Fruit fly (Drosophila melanogaster) whole organism, embryonic: Measurements from ENCODE around the gene CG14131.

ENCODE experiments used
- ATbp ChIP-seq: fragments of 200-800 bp; sonication (Bioruptor generic); optimal IDR thresholded peaks from 2 replicates; lab custom pipeline; 2017; ENCODE audit warnings: missing biosample characterization, mild to moderate bottlenecking, missing genetic modification characterization, missing genetic modification reagents
- B-H1 ChIP-seq: fragments of 200-800 bp; sonication (Bioruptor generic); IDR thresholded peaks from 3 replicates; pipeline ENCODE4 v1.3.6; 2022; ENCODE audit warnings: missing biosample characterization, missing genetic modification characterization
- CG10147 ChIP-seq: fragments of 200-800 bp; sonication (Bioruptor generic); optimal IDR thresholded peaks from 2 replicates; lab custom pipeline; 2019; ENCODE audit warnings: missing biosample characterization, mild to moderate bottlenecking, missing genetic modification characterization, moderate library complexity
- CG12659 ChIP-seq: fragments of 200-800 bp; sonication (Bioruptor generic); optimal IDR thresholded peaks from 3 replicates; lab custom pipeline; 2017; ENCODE audit warnings: mild to moderate bottlenecking, missing biosample characterization, missing genetic modification reagents, missing genetic modification characterization
- CG12942 ChIP-seq: fragments of 200-800 bp; sonication (Bioruptor generic); optimal IDR thresholded peaks from 3 replicates; lab custom pipeline; 2016; ENCODE audit warnings: missing biosample characterization, missing genetic modification characterization
- CG15514 ChIP-seq: fragments of 200-800 bp; sonication (Bioruptor generic); optimal IDR thresholded peaks from 3 replicates; lab custom pipeline; 2017; ENCODE audit warnings: missing biosample characterization, missing genetic modification characterization, mild to moderate bottlenecking, moderate library complexity, missing genetic modification reagents
- CG1602 ChIP-seq: fragments of 200-800 bp; sonication (Bioruptor generic); optimal IDR thresholded peaks from 3 replicates; lab custom pipeline; 2016; ENCODE audit warnings: missing biosample characterization, missing genetic modification characterization
- CG1603 ChIP-seq: fragments of 200-800 bp; sonication (Bioruptor generic); optimal IDR thresholded peaks from 2 replicates; lab custom pipeline; 2019; ENCODE audit warnings: missing biosample characterization, mild to moderate bottlenecking, missing genetic modification characterization, moderate library complexity
- CG18262 ChIP-seq: fragments of 200-800 bp; optimal IDR thresholded peaks from 3 replicates; lab custom pipeline; 2019; ENCODE audit warnings: missing biosample characterization, mild to moderate bottlenecking, missing genetic modification characterization, moderate library complexity
- CG3065 ChIP-seq: fragments of 200-800 bp; sonication (Bioruptor generic); optimal IDR thresholded peaks from 2 replicates; lab custom pipeline; 2016; ENCODE audit warnings: missing biosample characterization, missing genetic modification characterization
- CG31224 ChIP-seq: fragments of 200-800 bp; sonication (Bioruptor generic); IDR thresholded peaks from 2 replicates; pipeline ENCODE4 v1.3.6; 2022; ENCODE audit warnings: missing biosample characterization, missing genetic modification characterization
- CG31388 ChIP-seq: fragments of 200-800 bp; sonication (Bioruptor generic); optimal IDR thresholded peaks from 2 replicates; lab custom pipeline; 2016; ENCODE audit warnings: missing biosample characterization, missing genetic modification characterization
- CG32772 ChIP-seq: fragments of 200-800 bp; sonication (Bioruptor generic); IDR thresholded peaks from 2 replicates; pipeline ENCODE4 v1.3.6; 2022; ENCODE audit warnings: missing biosample characterization, missing genetic modification characterization
- CG3726 ChIP-seq: fragments of 200-800 bp; sonication (Bioruptor generic); IDR thresholded peaks from 3 replicates; pipeline ENCODE4, ENCODE4 v1.3.6; 2022; ENCODE audit warnings: missing biosample characterization, missing genetic modification characterization
- CG4282 ChIP-seq: fragments of 200-800 bp; sonication (Bioruptor generic); optimal IDR thresholded peaks from 2 replicates; lab custom pipeline; 2016; ENCODE audit warnings: missing biosample characterization, missing genetic modification characterization
- CG4360 ChIP-seq: fragments of 200-800 bp; sonication (Bioruptor generic); IDR thresholded peaks from 2 replicates; pipeline ENCODE4 v1.3.6; 2022; ENCODE audit warnings: missing biosample characterization, missing genetic modification characterization
- CG6654 ChIP-seq: fragments of 200-800 bp; sonication (Bioruptor generic); optimal IDR thresholded peaks from 2 replicates; lab custom pipeline; 2017; ENCODE audit warnings: missing biosample characterization, mild to moderate bottlenecking, missing genetic modification characterization
- CG7357 ChIP-seq: fragments of 200-800 bp; sonication (Bioruptor generic); IDR thresholded peaks from 3 replicates; pipeline ENCODE4 v1.3.6; 2022; ENCODE audit warnings: missing biosample characterization, missing genetic modification characterization
- CG7556 ChIP-seq: fragments of 200-800 bp; sonication (Bioruptor generic); optimal IDR thresholded peaks from 2 replicates; lab custom pipeline; 2017; ENCODE audit warnings: missing biosample characterization, mild to moderate bottlenecking, missing genetic modification characterization
- CG7745 ChIP-seq: fragments of 200-800 bp; sonication (Bioruptor generic); optimal IDR thresholded peaks from 2 replicates; lab custom pipeline; 2018; ENCODE audit warnings: missing biosample characterization, mild to moderate bottlenecking, missing genetic modification characterization, moderate library complexity
- CG8944 ChIP-seq: fragments of 200-800 bp; sonication (Bioruptor generic); optimal IDR thresholded peaks from 3 replicates; lab custom pipeline; 2016; ENCODE audit warnings: missing biosample characterization, missing genetic modification characterization
- CG9215 ChIP-seq: fragments of 200-800 bp; sonication (Bioruptor generic); IDR thresholded peaks from 2 replicates; pipeline ENCODE4 v1.3.6; 2022; ENCODE audit warnings: missing biosample characterization, missing genetic modification characterization
- CTCF ChIP-seq: fragments of 200-800 bp; sonication (Bioruptor generic); optimal IDR thresholded peaks from 2 replicates; lab custom pipeline; 2017; ENCODE audit warnings: missing biosample characterization, mild to moderate bottlenecking, missing genetic modification characterization, moderate library complexity
- CrebB ChIP-seq: fragments of 200-800 bp; sonication (Bioruptor generic); optimal IDR thresholded peaks from 3 replicates; lab custom pipeline; 2018; ENCODE audit warnings: missing biosample characterization, mild to moderate bottlenecking, missing genetic modification characterization
- D19B ChIP-seq: fragments of 200-800 bp; sonication (Bioruptor generic); optimal IDR thresholded peaks from 2 replicates; lab custom pipeline; 2017; ENCODE audit warnings: missing biosample characterization, mild to moderate bottlenecking, missing genetic modification characterization
- Dip2 ChIP-seq: fragments of 200-800 bp; sonication (Bioruptor generic); IDR thresholded peaks from 2 replicates; pipeline ENCODE4 v1.3.6; 2022; ENCODE audit warnings: missing biosample characterization, missing genetic modification characterization
- GATAe ChIP-seq: fragments of 200-800 bp; sonication (Bioruptor generic); conservative IDR thresholded peaks from 2 replicates; pipeline ENCODE4 v1.3.6; 2022; ENCODE audit warnings: missing biosample characterization, missing genetic modification characterization
- Hmr ChIP-seq: fragments of 200-800 bp; sonication (Bioruptor generic); optimal IDR thresholded peaks from 3 replicates; lab custom pipeline; 2017; ENCODE audit warnings: mild to moderate bottlenecking, missing biosample characterization, missing genetic modification reagents, missing genetic modification characterization
- Lhr ChIP-seq: fragments of 200-800 bp; sonication (Bioruptor generic); optimal IDR thresholded peaks from 3 replicates; lab custom pipeline; 2017; ENCODE audit warnings: mild to moderate bottlenecking, missing biosample characterization, missing genetic modification reagents, missing genetic modification characterization
- Mrtf ChIP-seq: fragments of 200-800 bp; sonication (Bioruptor generic); IDR thresholded peaks from 3 replicates; pipeline ENCODE4 v1.3.6; 2022; ENCODE audit warnings: missing biosample characterization, missing genetic modification characterization
- NC2α ChIP-seq: fragments of 200-800 bp; sonication (Bioruptor generic); optimal IDR thresholded peaks from 2 replicates; lab custom pipeline; 2016; ENCODE audit warnings: missing biosample characterization, missing genetic modification characterization
- Nf-YB ChIP-seq: fragments of 200-800 bp; sonication (Bioruptor generic); optimal IDR thresholded peaks from 3 replicates; lab custom pipeline; 2019; ENCODE audit warnings: missing biosample characterization, mild to moderate bottlenecking, missing genetic modification characterization, moderate library complexity
- NfI ChIP-seq: fragments of 200-800 bp; sonication (Bioruptor generic); optimal IDR thresholded peaks from 3 replicates; lab custom pipeline; 2018; ENCODE audit warnings: missing biosample characterization, mild to moderate bottlenecking, missing genetic modification characterization, moderate library complexity
- Sox100B ChIP-seq: fragments of 200-800 bp; sonication (Bioruptor generic); optimal IDR thresholded peaks from 3 replicates; lab custom pipeline; 2018; ENCODE audit warnings: missing biosample characterization, mild to moderate bottlenecking, missing genetic modification characterization
- TFAM ChIP-seq: fragments of 200-800 bp; sonication (Bioruptor generic); optimal IDR thresholded peaks from 2 replicates; lab custom pipeline; 2017; ENCODE audit warnings: missing biosample characterization, missing genetic modification characterization, inconsistent platforms
- ato ChIP-seq: fragments of 200-800 bp; sonication (Bioruptor generic); IDR thresholded peaks from 2 replicates; pipeline ENCODE4 v1.3.6; 2022; ENCODE audit warnings: missing biosample characterization, missing genetic modification characterization; ENCODE audit not compliant: partially characterized antibody
- chinmo ChIP-seq: fragments of 200-800 bp; sonication (Bioruptor generic); IDR thresholded peaks from 4 replicates; pipeline ENCODE4 v1.3.6; 2022; ENCODE audit warnings: missing biosample characterization, missing genetic modification characterization; ENCODE audit not compliant: partially characterized antibody
- dimm ChIP-seq: fragments of 200-800 bp; sonication (Bioruptor generic); IDR thresholded peaks from 2 replicates; pipeline ENCODE4 v1.3.6; 2022; ENCODE audit warnings: missing biosample characterization, missing genetic modification characterization
- emc ChIP-seq: fragments of 200-800 bp; sonication (Bioruptor generic); optimal IDR thresholded peaks from 2 replicates; lab custom pipeline; 2016; ENCODE audit warnings: missing biosample characterization, missing genetic modification characterization
- grn ChIP-seq: fragments of 200-800 bp; sonication (Bioruptor generic); optimal IDR thresholded peaks from 3 replicates; lab custom pipeline; 2017; ENCODE audit warnings: missing biosample characterization, missing genetic modification characterization
- kah ChIP-seq: fragments of 200-800 bp; sonication (Bioruptor generic); optimal IDR thresholded peaks from 2 replicates; lab custom pipeline; 2018; ENCODE audit warnings: missing biosample characterization, mild to moderate bottlenecking, missing genetic modification characterization
- lbe ChIP-seq: fragments of 200-800 bp; sonication (Bioruptor generic); optimal IDR thresholded peaks from 2 replicates; lab custom pipeline; 2016; ENCODE audit warnings: missing biosample characterization, mild to moderate bottlenecking, missing genetic modification characterization
- otp ChIP-seq: fragments of 200-800 bp; sonication (Bioruptor generic); IDR thresholded peaks from 3 replicates; pipeline ENCODE4, ENCODE4 v1.3.6; 2022; ENCODE audit warnings: missing biosample characterization, missing genetic modification characterization
- pb ChIP-seq: fragments of 200-800 bp; sonication (Bioruptor generic); optimal IDR thresholded peaks from 3 replicates; lab custom pipeline; 2016; ENCODE audit warnings: missing biosample characterization, missing genetic modification characterization
- schlank ChIP-seq: fragments of 200-800 bp; sonication (Bioruptor generic); optimal IDR thresholded peaks from 2 replicates; lab custom pipeline; 2018; ENCODE audit warnings: missing biosample characterization, mild to moderate bottlenecking, missing genetic modification characterization
- sna ChIP-seq: fragments of 200-800 bp; sonication (Bioruptor generic); IDR thresholded peaks from 2 replicates; pipeline ENCODE4 v1.3.6; 2022; ENCODE audit warnings: missing biosample characterization, missing genetic modification characterization; ENCODE audit not compliant: partially characterized antibody
- vvl ChIP-seq: fragments of 200-800 bp; sonication (Bioruptor generic); IDR thresholded peaks from 2 replicates; pipeline ENCODE4 v1.3.6; 2022; ENCODE audit warnings: missing biosample characterization, missing genetic modification characterization
- z ChIP-seq: fragments of 200-800 bp; sonication (Bioruptor generic); IDR thresholded peaks from 3 replicates; pipeline ENCODE4 v1.3.6; 2022; ENCODE audit warnings: missing biosample characterization, missing genetic modification characterization
- zfh1 ChIP-seq: fragments of 200-800 bp; sonication (Bioruptor generic); IDR thresholded peaks from 3 replicates; pipeline ENCODE4 v1.3.6; 2022; ENCODE audit warnings: missing biosample characterization, missing genetic modification characterization

CG14131 gene

DNA sequence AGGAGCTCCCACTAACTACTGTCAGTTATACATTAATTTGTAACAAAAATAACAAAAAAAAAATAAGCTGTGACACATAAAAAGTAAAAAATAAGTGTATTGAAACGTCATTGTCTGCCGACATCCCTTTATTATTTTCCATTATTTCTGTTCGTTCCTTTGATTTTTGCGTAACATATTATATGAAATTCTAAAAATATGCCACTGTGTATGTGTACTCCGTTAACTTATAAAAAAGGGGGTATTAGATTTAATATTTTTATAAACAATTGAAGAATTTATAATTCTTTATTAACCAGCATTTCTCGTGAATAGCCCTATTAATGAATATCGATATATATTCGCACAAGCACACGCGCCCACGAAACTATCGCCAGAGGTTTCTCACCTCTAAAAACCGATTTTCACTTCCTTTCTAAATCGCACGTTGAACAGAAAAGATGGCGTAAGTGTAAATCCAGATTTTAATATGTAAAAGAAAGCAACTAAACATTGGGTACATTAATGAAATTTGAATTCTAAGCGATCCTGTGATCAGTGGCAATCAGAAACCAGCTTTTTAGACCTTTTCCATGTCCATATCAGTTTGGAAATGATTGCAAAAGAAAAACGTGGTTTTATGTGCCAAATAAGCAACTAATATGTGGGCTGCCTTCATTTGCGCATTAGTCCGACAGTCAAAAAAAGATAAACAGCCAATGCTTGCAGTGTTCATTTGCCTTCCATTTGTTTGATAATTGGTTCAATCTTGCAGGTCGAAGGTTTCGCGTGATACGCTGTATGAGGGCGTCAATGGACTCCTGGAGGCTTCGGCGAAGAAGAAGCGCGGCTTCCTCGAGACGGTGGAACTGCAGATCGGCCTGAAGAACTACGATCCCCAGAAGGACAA, 45.8 kb downstream of the CG14131 start, which contains the start of gene RpL10Ab (continued):
- TF ChIP-seq CG7357 (GFP tag; lab: Robert Waterston, UW) (peak; percentile 66; the same call in 1 of the 3 replicates), ATbp (GFP tag; lab: Kevin White, UChicago) (no peak), CG4360 (GFP tag; lab: Robert Waterston, UW) (no peak), CG8944 (GFP tag; lab: Kevin White, UChicago) (no peak), vvl (GFP tag; lab: Robert Waterston, UW) (peak; percentile 76), emc (GFP tag; lab: Kevin White, UChicago) (peak; percentile 6), CG1603 (tag; lab: Kevin White, UChicago) (peak; percentile 69), GATAe (GFP tag; lab: Robert Waterston, UW) (no peak), Mrtf (GFP tag; lab: Robert Waterston, UW) (peak; percentile 35; the same call in 1 of the 3 replicates), kah (peak; percentile 13), CG12659 (GFP tag; lab: Kevin White, UChicago) (peak; percentile 47), sna (GFP tag; lab: Robert Waterston, UW) (peak; percentile 19; the same call in 1 of the 2 replicates), NC2α (no peak), CTCF (GFP tag; lab: Kevin White, UChicago) (peak; percentile 60), chinmo (GFP tag; lab: Robert Waterston, UW) (peak; percentile 66; the same call in 1 of the 4 replicates), CG7556 (peak; percentile 63), grn (GFP tag; lab: Kevin White, UChicago) (no peak), CG32772 (GFP tag; lab: Robert Waterston, UW) (peak; percentile 56), CrebB (tag; lab: Kevin White, UChicago) (peak; percentile 44), Lhr (GFP tag; lab: Kevin White, UChicago) (no peak), Dip2 (GFP tag; lab: Robert Waterston, UW) (no peak), dimm (GFP tag; lab: Robert Waterston, UW) (0 out of 2 replicates have a peak, but pooled peaks have one; percentile 9), CG31224 (peak; percentile 18; the same call in 1 of the 2 replicates), z (GFP tag; lab: Robert Waterston, UW) (no peak), otp (GFP tag; lab: Robert Waterston, UW) (peak; percentile 72; the same call in 2 of the 3 replicates), CG9215 (peak; percentile 67; the same call in 1 of the 2 replicates), D19B (GFP tag; lab: Kevin White, UChicago) (peak; percentile 49), lbe (GFP tag; lab: Kevin White, UChicago) (peak; percentile 45), CG10147 (GFP tag; lab: Kevin White, UChicago) (peak; percentile 77), Nf-YB (peak; percentile 0), schlank (tag; lab: Kevin White, UChicago) (peak; percentile 68), CG7745 (tag; lab: Kevin White, UChicago) (no peak), Sox100B (peak; percentile 59), ato (GFP tag; lab: Robert Waterston, UW) (peak; percentile 77), CG6654 (GFP tag; lab: Kevin White, UChicago) (peak; percentile 61), CG3726 (GFP tag; lab: Robert Waterston, UW) (0 out of 3 replicates have a peak, but pooled peaks have one; percentile 27), CG15514 (GFP tag; lab: Kevin White, UChicago) (peak; percentile 57), TFAM (GFP tag; lab: Kevin White, UChicago) (no peak), CG31388 (GFP tag; lab: Kevin White, UChicago) (no peak), CG12942 (GFP tag; lab: Kevin White, UChicago) (no peak), zfh1 (peak; percentile 42; the same call in 2 of the 3 replicates), CG18262 (peak; percentile 72), B-H1 (peak; percentile 9; the same call in 1 of the 3 replicates), CG4282 (GFP tag; lab: Kevin White, UChicago) (peak; percentile 5), NfI (GFP tag; lab: Kevin White, UChicago) (peak; percentile 79), CG3065 (GFP tag; lab: Kevin White, UChicago) (no peak), CG1602 (peak; percentile 55), Hmr (GFP tag; lab: Kevin White, UChicago) (peak; percentile 68), pb (peak; percentile 53)
